Fruit fly (Drosophila melanogaster) whole organism, embryonic: Measurements from ENCODE around the gene CG1416.

Experiments used
- Ada2b ChIP-seq: fragments of 200-800 bp; sonication (Bioruptor generic); IDR thresholded peaks from 2 replicates; pipeline ENCODE4 v1.3.6; 2022; ENCODE audit warnings: missing biosample characterization, missing genetic modification characterization
- Bdp1 ChIP-seq: fragments of 200-800 bp; sonication (Bioruptor generic); optimal IDR thresholded peaks from 3 replicates; lab custom pipeline; 2016; ENCODE audit warnings: missing biosample characterization, missing genetic modification characterization
- CG10274 ChIP-seq: fragments of 200-800 bp; sonication (Bioruptor generic); optimal IDR thresholded peaks from 3 replicates; lab custom pipeline; 2017; ENCODE audit warnings: missing biosample characterization, mild to moderate bottlenecking, missing genetic modification characterization
- CG10321 ChIP-seq: fragments of 200-800 bp; sonication (Bioruptor generic); IDR thresholded peaks from 2 replicates; pipeline ENCODE4 v1.3.6; 2022; ENCODE audit warnings: missing biosample characterization, missing genetic modification characterization
- CG10543 ChIP-seq: fragments of 200-800 bp; sonication (Bioruptor generic); optimal IDR thresholded peaks from 3 replicates; lab custom pipeline; 2017; ENCODE audit warnings: missing biosample characterization, mild to moderate bottlenecking, missing genetic modification characterization, moderate library complexity
- CG10654 ChIP-seq: fragments of 200-800 bp; sonication (Bioruptor generic); optimal IDR thresholded peaks from 2 replicates; lab custom pipeline; 2016; ENCODE audit warnings: missing biosample characterization, missing genetic modification characterization
- CG11504 ChIP-seq: fragments of 200-800 bp; sonication (Bioruptor generic); optimal IDR thresholded peaks from 3 replicates; lab custom pipeline; 2019; ENCODE audit warnings: missing biosample characterization, mild to moderate bottlenecking, missing genetic modification characterization, moderate library complexity
- CG12155 ChIP-seq: fragments of 200-800 bp; sonication (Bioruptor generic); optimal IDR thresholded peaks from 3 replicates; lab custom pipeline; 2016; ENCODE audit warnings: missing biosample characterization, missing genetic modification characterization
- CG12769 ChIP-seq: fragments of 200-800 bp; sonication (Bioruptor generic); optimal IDR thresholded peaks from 2 replicates; lab custom pipeline; 2019; ENCODE audit warnings: missing biosample characterization, mild to moderate bottlenecking, missing genetic modification characterization, moderate library complexity
- CG13123 ChIP-seq: fragments of 200-800 bp; sonication (Bioruptor generic); optimal IDR thresholded peaks from 2 replicates; lab custom pipeline; 2016; ENCODE audit warnings: missing biosample characterization, missing genetic modification characterization
- CG14860 ChIP-seq: fragments of 200-800 bp; sonication (Bioruptor generic); IDR thresholded peaks from 3 replicates; pipeline ENCODE4 v1.3.6; 2022; ENCODE audit warnings: missing biosample characterization, missing genetic modification characterization; ENCODE audit not compliant: partially characterized antibody
- CG1647 ChIP-seq: fragments of 200-800 bp; sonication (Bioruptor generic); optimal IDR thresholded peaks from 3 replicates; lab custom pipeline; 2016; ENCODE audit warnings: missing biosample characterization, missing genetic modification characterization
- CG30403 ChIP-seq: fragments of 200-800 bp; sonication (Bioruptor generic); optimal IDR thresholded peaks from 3 replicates; lab custom pipeline; 2016; ENCODE audit warnings: missing biosample characterization, missing genetic modification characterization
- CG3407 ChIP-seq: fragments of 200-800 bp; sonication (Bioruptor generic); optimal IDR thresholded peaks from 2 replicates; lab custom pipeline; 2018; ENCODE audit warnings: missing biosample characterization, mild to moderate bottlenecking, missing genetic modification characterization
- CG34376 ChIP-seq: fragments of 200-800 bp; sonication (Bioruptor generic); optimal IDR thresholded peaks from 2 replicates; lab custom pipeline; 2018; ENCODE audit warnings: missing biosample characterization, mild to moderate bottlenecking, missing genetic modification characterization
- CG4404 ChIP-seq: fragments of 200-800 bp; sonication (Bioruptor generic); IDR thresholded peaks from 2 replicates; pipeline ENCODE4 v1.3.6; 2022; ENCODE audit warnings: missing biosample characterization, missing genetic modification characterization
- CG6689 ChIP-seq: fragments of 200-800 bp; sonication (Bioruptor generic); IDR thresholded peaks from 2 replicates; pipeline ENCODE4 v1.3.6; 2022; ENCODE audit warnings: missing biosample characterization, missing genetic modification characterization
- CG7556 ChIP-seq: fragments of 200-800 bp; sonication (Bioruptor generic); optimal IDR thresholded peaks from 2 replicates; lab custom pipeline; 2017; ENCODE audit warnings: missing biosample characterization, mild to moderate bottlenecking, missing genetic modification characterization
- D19A ChIP-seq: fragments of 200-800 bp; optimal IDR thresholded peaks from 3 replicates; lab custom pipeline; 2019; ENCODE audit warnings: missing biosample characterization, mild to moderate bottlenecking, missing genetic modification characterization, moderate library complexity
- Deaf1 ChIP-seq: fragments of 200-800 bp; optimal IDR thresholded peaks from 3 replicates; lab custom pipeline; 2019; ENCODE audit warnings: missing biosample characterization, mild to moderate bottlenecking, missing genetic modification characterization, moderate library complexity
- H2.0 ChIP-seq: fragments of 200-800 bp; sonication (Bioruptor generic); IDR thresholded peaks from 2 replicates; pipeline ENCODE4 v1.3.6; 2022; ENCODE audit warnings: missing biosample characterization, missing genetic modification characterization
- HLHmδ ChIP-seq: fragments of 200-800 bp; sonication (Bioruptor generic); optimal IDR thresholded peaks from 2 replicates; lab custom pipeline; 2018; ENCODE audit warnings: missing biosample characterization, mild to moderate bottlenecking, missing genetic modification characterization, moderate library complexity
- Hr39 ChIP-seq: fragments of >200 bp; optimal IDR thresholded peaks from 2 replicates; lab custom pipeline; 2017
- Lpt ChIP-seq: fragments of >200 bp; optimal IDR thresholded peaks from 2 replicates; lab custom pipeline; 2018; ENCODE audit warnings: missing biosample characterization, missing genetic modification characterization
- Meics ChIP-seq: fragments of 200-800 bp; sonication (Bioruptor generic); optimal IDR thresholded peaks from 2 replicates; lab custom pipeline; 2017; ENCODE audit warnings: missing biosample characterization, mild to moderate bottlenecking, missing genetic modification characterization
- NC2α ChIP-seq: fragments of 200-800 bp; sonication (Bioruptor generic); optimal IDR thresholded peaks from 2 replicates; lab custom pipeline; 2016; ENCODE audit warnings: missing biosample characterization, missing genetic modification characterization
- Nf-YC ChIP-seq: fragments of 200-800 bp; optimal IDR thresholded peaks from 3 replicates; lab custom pipeline; 2019; ENCODE audit warnings: missing biosample characterization, mild to moderate bottlenecking, missing genetic modification characterization, moderate library complexity
- Scr ChIP-seq: fragments of 200-800 bp; sonication (Bioruptor generic); IDR thresholded peaks from 2 replicates; pipeline ENCODE4 v1.3.6; 2022; ENCODE audit warnings: missing biosample characterization, missing genetic modification characterization; ENCODE audit not compliant: partially characterized antibody
- Sox102F ChIP-seq: fragments of 200-800 bp; sonication (Bioruptor generic); optimal IDR thresholded peaks from 2 replicates; lab custom pipeline; 2018; ENCODE audit warnings: missing biosample characterization, mild to moderate bottlenecking, missing genetic modification characterization, moderate library complexity
- ab ChIP-seq: fragments of 200-800 bp; sonication (Bioruptor generic); optimal IDR thresholded peaks from 2 replicates; lab custom pipeline; 2016; ENCODE audit warnings: missing biosample characterization, missing genetic modification characterization
- abd-A ChIP-seq: fragments of 200-800 bp; sonication (Bioruptor generic); optimal IDR thresholded peaks from 3 replicates; lab custom pipeline; 2019; ENCODE audit warnings: missing biosample characterization, mild to moderate bottlenecking, missing genetic modification characterization, moderate library complexity
- aop ChIP-seq: fragments of 200-800 bp; sonication (Bioruptor generic); IDR thresholded peaks from 2 replicates; pipeline ENCODE4 v1.3.6; 2022; ENCODE audit warnings: missing biosample characterization, missing genetic modification characterization
- bowl ChIP-seq: fragments of 200-800 bp; sonication (Bioruptor generic); IDR thresholded peaks from 2 replicates; pipeline ENCODE4 v1.3.6; 2022; ENCODE audit warnings: missing biosample characterization, missing genetic modification characterization
- bsh ChIP-seq, 2 experiments: fragments of 200-800 bp; sonication (Bioruptor generic); optimal IDR thresholded peaks; 2 replicates each; lab custom pipeline; 2017 to 2018; ENCODE audit warnings: mild to moderate bottlenecking in 2 of 2, missing biosample characterization in 2 of 2, missing genetic modification characterization in 2 of 2, moderate library complexity in 1 of 2
- cg ChIP-seq: fragments of 200-800 bp; sonication (Bioruptor generic); optimal IDR thresholded peaks from 3 replicates; lab custom pipeline; 2019; ENCODE audit warnings: missing biosample characterization, mild to moderate bottlenecking, missing genetic modification characterization, moderate library complexity
- chinmo ChIP-seq: fragments of 200-800 bp; sonication (Bioruptor generic); IDR thresholded peaks from 4 replicates; pipeline ENCODE4 v1.3.6; 2022; ENCODE audit warnings: missing biosample characterization, missing genetic modification characterization; ENCODE audit not compliant: partially characterized antibody
- crc ChIP-seq: fragments of 200-800 bp; sonication (Bioruptor generic); optimal IDR thresholded peaks from 2 replicates; lab custom pipeline; 2016; ENCODE audit warnings: missing biosample characterization, missing genetic modification characterization
- dati ChIP-seq: fragments of 200-800 bp; sonication (Bioruptor generic); IDR thresholded peaks from 2 replicates; pipeline ENCODE4 v1.3.6; 2022; ENCODE audit warnings: missing biosample characterization, missing genetic modification characterization
- dmrt11E ChIP-seq: fragments of 200-800 bp; sonication (Bioruptor generic); optimal IDR thresholded peaks from 3 replicates; lab custom pipeline; 2018; ENCODE audit warnings: missing biosample characterization, mild to moderate bottlenecking, missing genetic modification characterization, moderate library complexity
- eyg ChIP-seq: fragments of 200-800 bp; sonication (Bioruptor generic); optimal IDR thresholded peaks from 3 replicates; lab custom pipeline; 2016; ENCODE audit warnings: missing biosample characterization, missing genetic modification characterization
- fd96Cb ChIP-seq: fragments of 200-800 bp; sonication (Bioruptor generic); optimal IDR thresholded peaks from 2 replicates; lab custom pipeline; 2018; ENCODE audit warnings: missing biosample characterization, mild to moderate bottlenecking, missing genetic modification characterization, moderate library complexity
- kay ChIP-seq: fragments of 200-800 bp; sonication (Bioruptor generic); optimal IDR thresholded peaks from 2 replicates; lab custom pipeline; 2016; ENCODE audit warnings: missing biosample characterization, missing genetic modification characterization
- odd ChIP-seq: fragments of 200-800 bp; sonication (Bioruptor generic); optimal IDR thresholded peaks from 2 replicates; lab custom pipeline; 2017; ENCODE audit warnings: missing biosample characterization, mild to moderate bottlenecking, missing genetic modification characterization
- prd ChIP-seq, 3 experiments: fragments of >200 bp in 2 of 3; fragments of 200-800 bp in 1 of 3; sonication (Bioruptor generic) in 1 of 3; optimal IDR thresholded peaks in 2 of 3; IDR thresholded peaks in 1 of 3; 2 replicates in 2 of 3; 3 replicates in 1 of 3; pipeline versions ENCODE4 v1.3.6 to Lab custom; 2017 to 2022; ENCODE audit warnings: missing biosample characterization in 1 of 3, missing genetic modification characterization in 1 of 3
- shn ChIP-seq: fragments of 200-800 bp; sonication (Bioruptor generic); optimal IDR thresholded peaks from 3 replicates; lab custom pipeline; 2016; ENCODE audit warnings: missing biosample characterization, missing genetic modification characterization
- stwl ChIP-seq: fragments of 200-800 bp; sonication (Bioruptor generic); optimal IDR thresholded peaks from 3 replicates; lab custom pipeline; 2018; ENCODE audit warnings: missing biosample characterization, mild to moderate bottlenecking, missing genetic modification characterization, moderate library complexity
- tna ChIP-seq: fragments of 200-800 bp; sonication (Bioruptor generic); IDR thresholded peaks from 2 replicates; pipeline ENCODE4 v1.3.6; 2022; ENCODE audit warnings: missing biosample characterization, missing genetic modification characterization; ENCODE audit not compliant: partially characterized antibody
- tup ChIP-seq: fragments of 200-800 bp; sonication (Bioruptor generic); optimal IDR thresholded peaks from 2 replicates; lab custom pipeline; 2016; ENCODE audit warnings: missing biosample characterization, mild to moderate bottlenecking, missing genetic modification characterization, moderate library complexity
- zf30C ChIP-seq: fragments of 200-800 bp; sonication (Bioruptor generic); optimal IDR thresholded peaks from 3 replicates; lab custom pipeline; 2018; ENCODE audit warnings: missing biosample characterization, mild to moderate bottlenecking, missing genetic modification characterization

CG1416 gene

dm6 chr2L:21789456-21790065, 31.8 kb downstream of the CG1416 start (continued):
- TF ChIP-seq bsh (GFP tag; optimal IDR thresholded peaks at IDR 0.05; lab: Kevin White, UChicago) = peak in 1 of 2 experiments; percentile 42
- TF ChIP-seq CG11504 (tag; lab: Kevin White, UChicago) = peak; percentile 41
- no peak for TF ChIP-seq CG13123 (GFP tag; lab: Kevin White, UChicago)
- no peak for TF ChIP-seq CG3407 (GFP tag; lab: Kevin White, UChicago)
- no peak for TF ChIP-seq CG4404
- peak; percentile 57 for TF ChIP-seq Deaf1 (tag; lab: Kevin White, UChicago)
- no peak for TF ChIP-seq CG10274
- no peak for TF ChIP-seq shn (GFP tag; lab: Kevin White, UChicago)
- no peak for TF ChIP-seq Meics (GFP tag; lab: Kevin White, UChicago)
- no peak for TF ChIP-seq Bdp1 (GFP tag; lab: Kevin White, UChicago)
- peak; percentile 32 for TF ChIP-seq zf30C (GFP tag; lab: Kevin White, UChicago)
- TF ChIP-seq CG6689 (GFP tag; lab: Robert Waterston, UW) = 0 out of 2 replicates have a peak, but pooled peaks have one; percentile 9
- no peak for TF ChIP-seq bowl
- TF ChIP-seq Lpt = no peak
- TF ChIP-seq CG10654 (GFP tag; lab: Kevin White, UChicago) = no peak
- TF ChIP-seq CG1647 (GFP tag; lab: Kevin White, UChicago) = no peak
- TF ChIP-seq CG34376 = no peak
- no peak for TF ChIP-seq Scr
- TF ChIP-seq crc (GFP tag; lab: Kevin White, UChicago) = no peak
- TF ChIP-seq tna = no peak
- TF ChIP-seq Ada2b (GFP tag; lab: Robert Waterston, UW) = peak; percentile 39; the same call in 1 of the 2 replicates
- no peak for TF ChIP-seq NC2α (GFP tag; lab: Kevin White, UChicago)
- TF ChIP-seq stwl (tag; lab: Kevin White, UChicago) = no peak
- peak; percentile 93 for TF ChIP-seq D19A (tag; lab: Kevin White, UChicago)
- no peak for TF ChIP-seq dati (GFP tag; lab: Robert Waterston, UW)
- TF ChIP-seq chinmo (GFP tag; lab: Robert Waterston, UW) = 0 out of 4 replicates have a peak, but pooled peaks have one; percentile 35
- TF ChIP-seq ab = no peak
- TF ChIP-seq CG7556 (GFP tag; lab: Kevin White, UChicago) = peak; percentile 37
- TF ChIP-seq Sox102F = peak; percentile 7
- TF ChIP-seq kay = no peak
- peak; percentile 7 for TF ChIP-seq HLHmδ
- no peak for TF ChIP-seq CG12155 (GFP tag; lab: Kevin White, UChicago)
- TF ChIP-seq dmrt11E (tag; lab: Kevin White, UChicago) = peak; percentile 9
- peak; percentile 20 for TF ChIP-seq CG10543 (GFP tag; lab: Kevin White, UChicago)
- TF ChIP-seq tup (GFP tag; lab: Kevin White, UChicago) = no peak
- 0 out of 2 replicates have a peak, but pooled peaks have one; percentile 7 for TF ChIP-seq H2.0 (GFP tag; lab: Robert Waterston, UW)
- TF ChIP-seq eyg (GFP tag; lab: Kevin White, UChicago) = no peak
- TF ChIP-seq cg = peak; percentile 66
- TF ChIP-seq Hr39 = no peak
- peak; percentile 66 for TF ChIP-seq CG10321 (GFP tag; lab: Robert Waterston, UW)
- peak; percentile 2 for TF ChIP-seq CG30403 (GFP tag; lab: Kevin White, UChicago)
- TF ChIP-seq CG12769 = no peak
- peak; percentile 96 for TF ChIP-seq abd-A (tag; lab: Kevin White, UChicago)
- TF ChIP-seq aop = no peak
- TF ChIP-seq CG14860 (GFP tag; lab: Robert Waterston, UW) = no peak
- TF ChIP-seq Nf-YC (tag; lab: Kevin White, UChicago) = peak; percentile 72
- TF ChIP-seq odd (GFP tag; lab: Kevin White, UChicago) = no peak
- peak; percentile 22 for TF ChIP-seq fd96Cb (tag; lab: Kevin White, UChicago)
- no peak for TF ChIP-seq prd (optimal IDR thresholded peaks at IDR 0.05; lab: Kevin White, UChicago)
- TF ChIP-seq prd (GFP tag; IDR thresholded peaks at IDR 0.05; lab: Robert Waterston, UW) = 0 out of 3 replicates have a peak, but pooled peaks have one; percentile 20
